Worm (Caenorhabditis elegans) whole organism, early embryonic: Measurements from ENCODE around the gene C55A6.6.

Experiments
- F13C5.2 ChIP-seq: sonication (generic microtip); optimal IDR thresholded peaks from 2 replicates; lab custom pipeline; 2017; ENCODE audit warnings: mild to moderate bottlenecking, missing genetic modification characterization, inconsistent platforms, missing compliant biosample characterization
- ama-1 ChIP-seq: fragments of 150-350 bp; optimal IDR thresholded peaks from 2 replicates; lab custom pipeline; 2014
- hmbx-1 ChIP-seq: sonication (generic microtip); optimal IDR thresholded peaks from 2 replicates; lab custom pipeline; 2016; ENCODE audit warnings: mild to moderate bottlenecking, missing genetic modification characterization, missing compliant biosample characterization
- hnd-1 ChIP-seq: sonication (generic microtip); optimal IDR thresholded peaks from 2 replicates; lab custom pipeline; 2016; ENCODE audit warnings: missing genetic modification characterization, missing compliant biosample characterization

DNA sequence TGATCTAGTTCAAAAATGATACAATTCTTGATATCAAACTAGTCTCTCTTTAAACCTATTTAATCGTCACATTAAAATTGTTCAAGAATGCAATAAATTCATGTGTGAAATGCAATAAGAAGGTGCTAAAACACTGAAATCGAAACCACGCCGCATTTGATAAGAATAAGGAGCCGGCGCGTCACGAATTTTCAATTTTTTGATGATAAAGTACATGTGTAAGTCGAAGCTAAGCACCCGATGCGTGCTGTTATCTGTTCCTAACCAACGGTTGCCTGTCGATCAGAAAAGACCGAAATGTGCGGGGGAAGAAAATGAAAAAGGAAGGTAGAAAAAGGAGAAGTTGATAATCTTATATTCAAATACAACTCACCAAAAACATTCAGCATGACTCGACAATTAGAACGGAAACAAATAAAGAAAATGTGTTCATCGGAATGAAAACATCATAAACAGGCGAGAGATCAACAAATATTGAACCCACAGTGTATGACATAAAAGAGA is 44.3 kb downstream of the C55A6.6 start, which contains the start of gene aat-6:
- TF ChIP-seq F13C5.2 (tag; lab: Kevin White, UChicago) (no peak), hmbx-1 (tag; lab: Kevin White, UChicago) (no peak), ama-1 (no peak), hnd-1 (tag; lab: Kevin White, UChicago) (no peak)
